Worm (Caenorhabditis elegans) whole organism, L1 larva: ENCODE measurements around the gene F46H5.7.
A peak's percentile ranks its signal among the peaks of the same experiment; 100 is the strongest.

Experiments used
- C04F5.9 ChIP-seq: sonication (generic microtip); optimal IDR thresholded peaks from 2 replicates; lab custom pipeline; 2016; ENCODE audit warnings: missing genetic modification characterization, missing compliant biosample characterization
- C16A3.4 ChIP-seq: fragments of 150-350 bp; optimal IDR thresholded peaks from 2 replicates; lab custom pipeline; 2014; ENCODE audit warnings: missing biosample characterization, missing genetic modification characterization
- F16B12.6 ChIP-seq: fragments of 150-350 bp; optimal IDR thresholded peaks from 2 replicates; lab custom pipeline; 2014; ENCODE audit warnings: missing biosample characterization, missing genetic modification characterization
- Y116A8C.19 ChIP-seq: sonication (generic microtip); optimal IDR thresholded peaks from 2 replicates; lab custom pipeline; 2016; ENCODE audit warnings: missing compliant biosample characterization, missing genetic modification characterization, borderline replicate concordance
- ama-1 ChIP-seq: fragments of 150-350 bp; optimal IDR thresholded peaks from 2 replicates; lab custom pipeline; 2014
- blmp-1 ChIP-seq: fragments of 150-350 bp; optimal IDR thresholded peaks from 2 replicates; lab custom pipeline; 2014; ENCODE audit warnings: missing biosample characterization, missing genetic modification characterization
- ceh-8 ChIP-seq: fragments of 200-800 bp; sonication (Bioruptor generic); optimal IDR thresholded peaks from 2 replicates; lab custom pipeline; 2018; ENCODE audit warnings: mild to moderate bottlenecking, missing genetic modification characterization, moderate library complexity, missing compliant biosample characterization
- ceh-88 ChIP-seq: fragments of 200-800 bp; sonication (Bioruptor generic); IDR thresholded peaks from 2 replicates; pipeline ENCODE4 v1.3.6; 2022; ENCODE audit warnings: missing genetic modification characterization, missing compliant biosample characterization
- ceh-90 ChIP-seq: sonication (generic microtip); optimal IDR thresholded peaks from 2 replicates; lab custom pipeline; 2016; ENCODE audit warnings: missing genetic modification characterization, missing compliant biosample characterization
- dpl-1 ChIP-seq, 3 experiments: fragments of 150-350 bp in 2 of 3; sonication (generic microtip) in 1 of 3; optimal IDR thresholded peaks; 2 replicates each; lab custom pipeline; 2014 to 2017; ENCODE audit warnings: missing biosample characterization in 3 of 3, missing genetic modification characterization in 3 of 3, missing genetic modification reagents in 3 of 3
- dsc-1 ChIP-seq: sonication (generic microtip); optimal IDR thresholded peaks from 2 replicates; lab custom pipeline; 2016; ENCODE audit warnings: mild to moderate bottlenecking, missing genetic modification characterization, missing compliant biosample characterization
- efl-1 ChIP-seq, 4 experiments: fragments of 150-350 bp; optimal IDR thresholded peaks in 3 of 4; peaks in 1 of 4; 1 replicate in 1 of 4; 2 replicates in 3 of 4; lab custom pipeline; 2014; ENCODE audit warnings: missing biosample characterization in 2 of 4, missing genetic modification characterization in 2 of 4, missing genetic modification reagents in 2 of 4
- egl-13 ChIP-seq: sonication (generic microtip); optimal IDR thresholded peaks from 2 replicates; lab custom pipeline; 2016; ENCODE audit warnings: missing genotype, missing genetic modification reagents, missing genetic modification characterization, missing compliant biosample characterization
- egl-27 ChIP-seq, 2 experiments: fragments of 150-350 bp in 1 of 2; sonication (generic microtip); optimal IDR thresholded peaks; 3 replicates each; lab custom pipeline; 2017 to 2018; ENCODE audit warnings: missing biosample characterization in 2 of 2, missing genetic modification characterization in 2 of 2, missing genetic modification reagents in 2 of 2
- elt-2 ChIP-seq: sonication (generic microtip); optimal IDR thresholded peaks from 2 replicates; lab custom pipeline; 2016; ENCODE audit warnings: missing genetic modification characterization, mild to moderate bottlenecking, inconsistent platforms, missing compliant biosample characterization, missing genetic modification reagents
- elt-3 ChIP-seq, 6 experiments: fragments of 150-350 bp in 1 of 6; sonication (generic microtip); optimal IDR thresholded peaks; 2 replicates each; lab custom pipeline; 2017 to 2018; ENCODE audit warnings: missing biosample characterization in 6 of 6, missing genetic modification characterization in 6 of 6, inconsistent platforms in 1 of 6
- ets-5 ChIP-seq: fragments of 200-800 bp; sonication (Bioruptor generic); IDR thresholded peaks from 2 replicates; pipeline ENCODE4 v1.3.6; 2022; ENCODE audit warnings: missing genetic modification characterization, missing compliant biosample characterization
- fkh-4 ChIP-seq: sonication (generic microtip); optimal IDR thresholded peaks from 2 replicates; lab custom pipeline; 2016; ENCODE audit warnings: missing compliant biosample characterization, missing genetic modification characterization, borderline replicate concordance
- fkh-8 ChIP-seq: sonication (generic microtip); optimal IDR thresholded peaks from 2 replicates; lab custom pipeline; 2016; ENCODE audit warnings: mild to moderate bottlenecking, missing genetic modification characterization, missing compliant biosample characterization
- fos-1 ChIP-seq: fragments of 150-350 bp; optimal IDR thresholded peaks from 2 replicates; lab custom pipeline; 2014; ENCODE audit warnings: missing biosample characterization, missing genetic modification characterization
- grh-1 ChIP-seq: fragments of 200-800 bp; sonication (Bioruptor generic); IDR thresholded peaks from 2 replicates; pipeline ENCODE4 v1.3.6; 2022; ENCODE audit warnings: missing genetic modification reagents, missing genetic modification characterization, missing compliant biosample characterization
- hpl-2 ChIP-seq: fragments of 150-350 bp; optimal IDR thresholded peaks from 2 replicates; lab custom pipeline; 2014; ENCODE audit warnings: missing biosample characterization, missing genetic modification reagents, missing genetic modification characterization
- irx-1 ChIP-seq: sonication (generic microtip); optimal IDR thresholded peaks from 2 replicates; lab custom pipeline; 2016; ENCODE audit warnings: missing genetic modification characterization, missing compliant biosample characterization
- isw-1 ChIP-seq: fragments of 200-800 bp; sonication (Bioruptor generic); IDR thresholded peaks from 2 replicates; pipeline ENCODE4 v1.3.6; 2022; ENCODE audit warnings: missing genetic modification characterization, missing compliant biosample characterization
- lin-15B ChIP-seq: fragments of 150-350 bp; sonication (generic microtip); optimal IDR thresholded peaks from 3 replicates; lab custom pipeline; 2014; ENCODE audit warnings: missing biosample characterization, missing genetic modification characterization
- lin-35 ChIP-seq, 2 experiments: fragments of 150-350 bp; optimal IDR thresholded peaks; 2 replicates each; lab custom pipeline; 2014; ENCODE audit warnings: missing biosample characterization in 2 of 2, missing genetic modification characterization in 2 of 2, missing genetic modification reagents in 2 of 2
- lin-39 ChIP-seq: fragments of 150-350 bp; optimal IDR thresholded peaks from 2 replicates; lab custom pipeline; 2014; ENCODE audit warnings: missing biosample characterization, missing genetic modification reagents, missing genetic modification characterization
- lir-3 ChIP-seq: sonication (generic microtip); optimal IDR thresholded peaks from 2 replicates; lab custom pipeline; 2016; ENCODE audit warnings: mild to moderate bottlenecking, missing genetic modification characterization, moderate library complexity, missing compliant biosample characterization; ENCODE audit not compliant: poor library complexity
- lsy-2 ChIP-seq, 2 experiments: fragments of 150-350 bp; optimal IDR thresholded peaks; 2 replicates each; lab custom pipeline; 2014; ENCODE audit warnings: missing biosample characterization in 2 of 2, missing genetic modification characterization in 2 of 2
- mef-2 ChIP-seq: fragments of 150-350 bp; optimal IDR thresholded peaks from 2 replicates; lab custom pipeline; 2014; ENCODE audit warnings: missing biosample characterization, missing genetic modification characterization
- nhr-11 ChIP-seq: fragments of 150-350 bp; optimal IDR thresholded peaks from 2 replicates; lab custom pipeline; 2014; ENCODE audit warnings: missing biosample characterization, missing genetic modification characterization
- nhr-19 ChIP-seq: fragments of 200-800 bp; sonication (Bioruptor generic); conservative IDR thresholded peaks from 2 replicates; pipeline ENCODE4 v1.3.6; 2022; ENCODE audit warnings: missing genetic modification characterization, missing compliant biosample characterization
- nhr-20 ChIP-seq: sonication (generic microtip); optimal IDR thresholded peaks from 2 replicates; lab custom pipeline; 2016; ENCODE audit warnings: mild to moderate bottlenecking, missing genetic modification characterization, missing compliant biosample characterization
- nhr-237 ChIP-seq: fragments of 150-350 bp; optimal IDR thresholded peaks from 2 replicates; lab custom pipeline; 2014; ENCODE audit warnings: missing biosample characterization, missing genetic modification characterization
- nhr-28 ChIP-seq: fragments of 150-350 bp; optimal IDR thresholded peaks from 2 replicates; lab custom pipeline; 2014; ENCODE audit warnings: missing biosample characterization, missing genetic modification characterization
- nhr-71 ChIP-seq: sonication (generic microtip); optimal IDR thresholded peaks from 2 replicates; lab custom pipeline; 2016; ENCODE audit warnings: mild to moderate bottlenecking, missing genetic modification characterization, moderate library complexity, missing compliant biosample characterization
- nhr-76 ChIP-seq: sonication (generic microtip); optimal IDR thresholded peaks from 2 replicates; lab custom pipeline; 2017; ENCODE audit warnings: missing biosample characterization, missing genetic modification characterization
- nhr-84 ChIP-seq: sonication (generic microtip); optimal IDR thresholded peaks from 2 replicates; lab custom pipeline; 2017; ENCODE audit warnings: missing biosample characterization, missing genetic modification characterization
- pax-3 ChIP-seq: fragments of 200-800 bp; sonication (Bioruptor generic); optimal IDR thresholded peaks from 2 replicates; lab custom pipeline; 2018; ENCODE audit warnings: mild to moderate bottlenecking, missing genetic modification characterization, moderate library complexity, missing compliant biosample characterization
- pqm-1 ChIP-seq: sonication (generic microtip); optimal IDR thresholded peaks from 3 replicates; lab custom pipeline; 2017; ENCODE audit warnings: missing biosample characterization, missing genetic modification characterization
- rnt-1 ChIP-seq: sonication (generic microtip); optimal IDR thresholded peaks from 2 replicates; lab custom pipeline; 2016; ENCODE audit warnings: mild to moderate bottlenecking, missing genetic modification characterization, moderate library complexity, missing compliant biosample characterization
- snpc-4 ChIP-seq: fragments of 150-350 bp; optimal IDR thresholded peaks from 2 replicates; lab custom pipeline; 2014; ENCODE audit warnings: missing biosample characterization, missing genetic modification characterization
- snu-23 ChIP-seq: sonication (generic microtip); optimal IDR thresholded peaks from 2 replicates; lab custom pipeline; 2016; ENCODE audit warnings: missing genetic modification characterization, missing compliant biosample characterization
- sox-4 ChIP-seq: sonication (generic microtip); optimal IDR thresholded peaks from 2 replicates; lab custom pipeline; 2016; ENCODE audit warnings: missing genetic modification characterization, missing compliant biosample characterization
- sup-37 ChIP-seq: fragments of 200-800 bp; sonication (Bioruptor generic); optimal IDR thresholded peaks from 2 replicates; lab custom pipeline; 2018; ENCODE audit warnings: mild to moderate bottlenecking, missing genetic modification characterization, missing compliant biosample characterization
- swsn-7 ChIP-seq: sonication (generic microtip); optimal IDR thresholded peaks from 2 replicates; lab custom pipeline; 2016; ENCODE audit warnings: missing genetic modification characterization, missing compliant biosample characterization
- tlp-1 ChIP-seq: fragments of 150-350 bp; optimal IDR thresholded peaks from 2 replicates; lab custom pipeline; 2014; ENCODE audit warnings: missing biosample characterization, missing genetic modification characterization
- unc-98 ChIP-seq: fragments of 200-800 bp; sonication (Bioruptor generic); IDR thresholded peaks from 2 replicates; pipeline ENCODE4 v1.3.6; 2022; ENCODE audit warnings: missing genetic modification characterization, missing compliant biosample characterization
- ztf-11 ChIP-seq, 2 experiments: sonication (generic microtip); optimal IDR thresholded peaks; 2 replicates each; lab custom pipeline; 2016 to 2017; ENCODE audit warnings: missing genetic modification characterization in 2 of 2, missing biosample characterization in 1 of 2, missing compliant biosample characterization in 1 of 2

The F46H5.7 gene

ce11 chrX:7265348-7265747 is 22.6 kb upstream of the F46H5.7 start, which contains the start of gene F46H5.2:
F46H5.2 (plus strand) TSS chrX:7265648.
- TF ChIP-seq nhr-84 (tag; lab: Kevin White, UChicago) (no peak), nhr-11 (tag; lab: Kevin White, UChicago) (no peak), Y116A8C.19 (tag; lab: Kevin White, UChicago) (no peak), ztf-11 (tag; optimal IDR thresholded peaks at IDR 0.05; lab: Kevin White, UChicago) (no peak), ceh-8 (GFP tag; lab: Kevin White, UChicago) (no peak), grh-1 (GFP tag; lab: Robert Waterston, UW) (no peak), nhr-237 (tag; lab: Kevin White, UChicago) (no peak), C16A3.4 (tag; lab: Kevin White, UChicago) (no peak), dpl-1 (GFP tag; optimal IDR thresholded peaks at IDR 0.05; lab: Kevin White, UChicago) (no peak)

ce11 chrX:7264591-7265306 is 22.0 kb upstream of the F46H5.7 start:
- TF ChIP-seq ceh-88 (no peak), nhr-19 (peak; percentile 77), nhr-71 (tag; lab: Kevin White, UChicago) (peak; percentile 91), C04F5.9 (tag; lab: Kevin White, UChicago) (peak; percentile 9), pax-3 (tag; lab: Kevin White, UChicago) (no peak), dsc-1 (tag; lab: Kevin White, UChicago) (peak; percentile 79), blmp-1 (tag; lab: Kevin White, UChicago) (peak; percentile 48), grh-1 (GFP tag; lab: Robert Waterston, UW) (peak; percentile 47), isw-1 (GFP tag; lab: Robert Waterston, UW) (peak; percentile 61), fkh-4 (peak; percentile 58), unc-98 (GFP tag; lab: Robert Waterston, UW) (no peak), nhr-76 (no peak), lir-3 (peak; percentile 18), fos-1 (tag; lab: Kevin White, UChicago) (peak; percentile 53), sup-37 (no peak), fkh-8 (peak; percentile 82), snpc-4 (tag; lab: Kevin White, UChicago) (peak; percentile 40), ama-1 (lab: Kevin White, UChicago) (no peak), swsn-7 (tag; lab: Kevin White, UChicago) (peak; percentile 88), mef-2 (tag; lab: Kevin White, UChicago) (peak; percentile 68), nhr-20 (tag; lab: Kevin White, UChicago) (peak; percentile 93), nhr-28 (tag; lab: Kevin White, UChicago) (no peak), efl-1 (optimal IDR thresholded peaks at IDR 0.05; lab: Kevin White, UChicago) (peak; percentile 53 to 56), efl-1 (GFP tag; optimal IDR thresholded peaks at IDR 0.05 in 1 of 2; lab: Kevin White, UChicago) (peak in 1 of 2 experiments; percentile 94), lsy-2 (tag; optimal IDR thresholded peaks at IDR 0.05; lab: Kevin White, UChicago) (peak; percentile 60 to 85), rnt-1 (tag; lab: Kevin White, UChicago) (peak; percentile 69), egl-13 (tag; lab: Kevin White, UChicago) (peak; percentile 62), F16B12.6 (tag; lab: Kevin White, UChicago) (peak; percentile 37), ets-5 (GFP tag; lab: Robert Waterston, UW) (no peak), egl-27 (tag; optimal IDR thresholded peaks at IDR 0.05; lab: Kevin White, UChicago) (peak in 1 of 2 experiments; percentile 73), snu-23 (GFP tag; lab: Kevin White, UChicago) (peak; percentile 97), sox-4 (tag; lab: Kevin White, UChicago) (no peak), lin-15B (tag; lab: Kevin White, UChicago) (peak; percentile 57), lin-35 (GFP tag; optimal IDR thresholded peaks at IDR 0.05; lab: Kevin White, UChicago) (peak; percentile 69 to 79), nhr-11 (tag; lab: Kevin White, UChicago) (no peak), pqm-1 (tag; lab: Kevin White, UChicago) (no peak), ceh-90 (tag; lab: Kevin White, UChicago) (no peak), elt-3 (tag; optimal IDR thresholded peaks at IDR 0.05; lab: Kevin White, UChicago) (peak in 3 of 6 experiments; percentile 62 to 86 (median 77)), nhr-237 (tag; lab: Kevin White, UChicago) (peak; percentile 66), tlp-1 (tag; lab: Kevin White, UChicago) (no peak), lin-39 (tag; lab: Kevin White, UChicago) (no peak), hpl-2 (GFP tag; lab: Kevin White, UChicago) (no peak), elt-2 (peak; percentile 38), irx-1 (tag; lab: Kevin White, UChicago) (peak; percentile 68)
